Worm (Caenorhabditis elegans) whole organism, L2 larva: Measurements from ENCODE around the gene K06A9.1.

Experiments used
- C34F6.9 ChIP-seq: fragments of 150-350 bp; optimal IDR thresholded peaks from 2 replicates; lab custom pipeline; 2014; ENCODE audit warnings: missing biosample characterization, missing genetic modification characterization
- F13H6.1 ChIP-seq: sonication (generic microtip); optimal IDR thresholded peaks from 2 replicates; lab custom pipeline; 2016; ENCODE audit warnings: missing genetic modification characterization, missing compliant biosample characterization
- R02D3.7 ChIP-seq: fragments of 150-350 bp; optimal IDR thresholded peaks from 2 replicates; lab custom pipeline; 2014; ENCODE audit warnings: missing biosample characterization, missing genetic modification characterization
- Y55F3AM.14 ChIP-seq: fragments of 200-800 bp; sonication (Bioruptor generic); optimal IDR thresholded peaks from 2 replicates; lab custom pipeline; 2018; ENCODE audit warnings: mild to moderate bottlenecking, missing genetic modification characterization, missing compliant biosample characterization
- ZK546.5 ChIP-seq: sonication (generic microtip); optimal IDR thresholded peaks from 2 replicates; lab custom pipeline; 2017; ENCODE audit warnings: missing biosample characterization, missing genetic modification characterization
- alr-1 ChIP-seq: fragments of 150-350 bp; optimal IDR thresholded peaks from 2 replicates; lab custom pipeline; 2014; ENCODE audit warnings: missing biosample characterization, missing genetic modification characterization
- aly-2 ChIP-seq: fragments of 150-350 bp; optimal IDR thresholded peaks from 2 replicates; lab custom pipeline; 2014; ENCODE audit warnings: missing biosample characterization, missing genetic modification characterization
- blmp-1 ChIP-seq: sonication (generic microtip); optimal IDR thresholded peaks from 2 replicates; lab custom pipeline; 2017; ENCODE audit warnings: missing genetic modification characterization, mild to moderate bottlenecking, missing compliant biosample characterization, antibody characterized with exemption, moderate library complexity; ENCODE audit not compliant: insufficient read depth
- ceh-16 ChIP-seq: fragments of 150-350 bp; optimal IDR thresholded peaks from 2 replicates; lab custom pipeline; 2014; ENCODE audit warnings: missing biosample characterization, missing genetic modification characterization
- dmd-4 ChIP-seq: sonication (generic microtip); optimal IDR thresholded peaks from 2 replicates; lab custom pipeline; 2017; ENCODE audit warnings: missing biosample characterization, missing genetic modification characterization
- egl-27 ChIP-seq: sonication (generic microtip); optimal IDR thresholded peaks from 3 replicates; lab custom pipeline; 2017; ENCODE audit warnings: missing biosample characterization, missing genetic modification reagents, missing genetic modification characterization
- elt-1 ChIP-seq: fragments of 150-350 bp; optimal IDR thresholded peaks from 2 replicates; lab custom pipeline; 2014; ENCODE audit warnings: missing biosample characterization, missing genetic modification characterization
- elt-3 ChIP-seq: sonication (generic microtip); optimal IDR thresholded peaks from 2 replicates; lab custom pipeline; 2017; ENCODE audit warnings: missing biosample characterization, missing genetic modification characterization
- gmeb-1 ChIP-seq: fragments of 150-350 bp; optimal IDR thresholded peaks from 2 replicates; lab custom pipeline; 2014; ENCODE audit warnings: missing biosample characterization, missing genetic modification characterization
- lin-11 ChIP-seq: fragments of 150-350 bp; sonication (generic microtip); optimal IDR thresholded peaks from 2 replicates; lab custom pipeline; 2014; ENCODE audit warnings: missing biosample characterization, missing genetic modification characterization, inconsistent platforms, mixed read lengths
- lin-39 ChIP-seq: fragments of 150-350 bp; optimal IDR thresholded peaks from 2 replicates; lab custom pipeline; 2014; ENCODE audit warnings: missing biosample characterization, missing genetic modification reagents, missing genetic modification characterization
- mab-5 ChIP-seq: fragments of 150-350 bp; optimal IDR thresholded peaks from 2 replicates; lab custom pipeline; 2014; ENCODE audit warnings: missing biosample characterization, missing genetic modification characterization
- mbf-1 ChIP-seq: sonication (generic microtip); optimal IDR thresholded peaks from 2 replicates; lab custom pipeline; 2017; ENCODE audit warnings: missing biosample characterization, missing genetic modification characterization
- mdl-1 ChIP-seq, 2 experiments: fragments of 150-350 bp in 1 of 2; sonication (generic microtip) in 1 of 2; optimal IDR thresholded peaks; 2 replicates each; lab custom pipeline; 2017; ENCODE audit warnings: missing biosample characterization in 2 of 2, missing genetic modification characterization in 2 of 2
- nhr-10 ChIP-seq: sonication (generic microtip); optimal IDR thresholded peaks from 2 replicates; lab custom pipeline; 2017; ENCODE audit warnings: missing biosample characterization, missing genetic modification characterization
- nhr-11 ChIP-seq: fragments of 150-350 bp; optimal IDR thresholded peaks from 2 replicates; lab custom pipeline; 2014; ENCODE audit warnings: missing biosample characterization, missing genetic modification characterization
- nhr-12 ChIP-seq: fragments of 150-350 bp; optimal IDR thresholded peaks from 2 replicates; lab custom pipeline; 2014; ENCODE audit warnings: missing biosample characterization, missing genetic modification characterization
- nhr-129 ChIP-seq: fragments of 150-350 bp; optimal IDR thresholded peaks from 2 replicates; lab custom pipeline; 2014; ENCODE audit warnings: missing biosample characterization, missing genetic modification characterization
- nhr-21 ChIP-seq: fragments of 150-350 bp; optimal IDR thresholded peaks from 2 replicates; lab custom pipeline; 2014; ENCODE audit warnings: missing biosample characterization, missing genetic modification characterization
- nhr-23 ChIP-seq: fragments of 150-350 bp; optimal IDR thresholded peaks from 2 replicates; lab custom pipeline; 2014; ENCODE audit warnings: missing biosample characterization, missing genetic modification reagents, missing genetic modification characterization
- nhr-25 ChIP-seq: fragments of 150-350 bp; sonication (generic microtip); optimal IDR thresholded peaks from 3 replicates; lab custom pipeline; 2014; ENCODE audit warnings: missing biosample characterization, missing genetic modification characterization
- nhr-6 ChIP-seq: fragments of 150-350 bp; optimal IDR thresholded peaks from 2 replicates; lab custom pipeline; 2014; ENCODE audit warnings: missing biosample characterization, missing genetic modification characterization
- nhr-77 ChIP-seq: fragments of 150-350 bp; optimal IDR thresholded peaks from 2 replicates; lab custom pipeline; 2014; ENCODE audit warnings: missing biosample characterization, missing genetic modification characterization
- peb-1 ChIP-seq: fragments of 150-350 bp; optimal IDR thresholded peaks from 2 replicates; lab custom pipeline; 2014; ENCODE audit warnings: missing biosample characterization, missing genetic modification characterization
- skn-1 ChIP-seq: sonication (generic microtip); optimal IDR thresholded peaks from 2 replicates; lab custom pipeline; 2017; ENCODE audit warnings: missing biosample characterization, missing genetic modification characterization
- sma-3 ChIP-seq: sonication (generic microtip); optimal IDR thresholded peaks from 2 replicates; lab custom pipeline; 2016; ENCODE audit warnings: missing genetic modification reagents, missing genetic modification characterization, missing compliant biosample characterization
- sma-9 ChIP-seq, 2 experiments: fragments of 150-350 bp in 1 of 2; sonication (generic microtip) in 1 of 2; optimal IDR thresholded peaks; 2 replicates each; lab custom pipeline; 2014 to 2016; ENCODE audit warnings: missing genetic modification characterization in 2 of 2, mild to moderate bottlenecking in 1 of 2, missing biosample characterization in 1 of 2, missing compliant biosample characterization in 1 of 2, missing genetic modification reagents in 1 of 2, moderate library complexity in 1 of 2
- snpc-4 ChIP-seq: fragments of 150-350 bp; optimal IDR thresholded peaks from 2 replicates; lab custom pipeline; 2014; ENCODE audit warnings: missing biosample characterization, missing genetic modification characterization
- unc-39 ChIP-seq: fragments of 150-350 bp; optimal IDR thresholded peaks from 2 replicates; lab custom pipeline; 2014; ENCODE audit warnings: missing biosample characterization, missing genetic modification characterization
- unc-55 ChIP-seq: fragments of 150-350 bp; sonication (generic microtip); optimal IDR thresholded peaks from 3 replicates; lab custom pipeline; 2014; ENCODE audit warnings: missing biosample characterization, missing genetic modification reagents, missing genetic modification characterization
- unc-62 ChIP-seq: fragments of 150-350 bp; optimal IDR thresholded peaks from 2 replicates; lab custom pipeline; 2014; ENCODE audit warnings: missing biosample characterization, missing genetic modification reagents, missing genetic modification characterization
- ztf-4 ChIP-seq: fragments of 150-350 bp; optimal IDR thresholded peaks from 2 replicates; lab custom pipeline; 2014; ENCODE audit warnings: missing biosample characterization, missing genetic modification characterization

K06A9.1 gene

ce11 chrX:1504529-1505080, 42.7 kb upstream of the K06A9.1 start (continued):
- peak; percentile 87 for TF ChIP-seq F13H6.1 (tag; lab: Kevin White, UChicago)
- TF ChIP-seq R02D3.7, result no peak
- TF ChIP-seq ztf-4 (tag; lab: Kevin White, UChicago), result peak; percentile 80

ce11 chrX:1512307-1512706, 35.0 kb upstream of the K06A9.1 start:
- no peak for TF ChIP-seq F13H6.1 (tag; lab: Kevin White, UChicago)
- TF ChIP-seq, all 48 proteins: peak for 0

- TF ChIP-seq nhr-129 (tag; lab: Kevin White, UChicago) (no peak), nhr-12 (tag; lab: Kevin White, UChicago) (no peak), lin-39 (no peak), sma-9 (GFP tag; optimal IDR thresholded peaks at IDR 0.05; lab: Kevin White, UChicago) (no peak), sma-9 (tag; optimal IDR thresholded peaks at IDR 0.05; lab: Kevin White, UChicago) (no peak), nhr-23 (no peak), ceh-16 (no peak), R02D3.7 (no peak), elt-1 (no peak), F13H6.1 (tag; lab: Kevin White, UChicago) (no peak), nhr-21 (tag; lab: Kevin White, UChicago) (no peak), ztf-4 (tag; lab: Kevin White, UChicago) (no peak), nhr-6 (no peak), unc-39 (tag; lab: Kevin White, UChicago) (no peak), sma-3 (GFP tag; lab: Kevin White, UChicago) (no peak), lin-11 (tag; lab: Kevin White, UChicago) (no peak)
Observed at ce11 chrX:1513153-1513552, 34.2 kb upstream of the K06A9.1 start.

- TF ChIP-seq snpc-4 (tag; lab: Kevin White, UChicago) (peak; percentile 54), ztf-4 (tag; lab: Kevin White, UChicago) (no peak)
Observed at ce11 chrX:1516574-1516973, 30.7 kb upstream of the K06A9.1 start.

ce11 chrX:1517519-1517918, 29.8 kb upstream of the K06A9.1 start:
- no peak for TF ChIP-seq ztf-4 (tag; lab: Kevin White, UChicago)
- TF ChIP-seq mdl-1 (tag; optimal IDR thresholded peaks at IDR 0.05; lab: Kevin White, UChicago), result no peak
- TF ChIP-seq sma-3 (GFP tag; lab: Kevin White, UChicago), result no peak
- TF ChIP-seq blmp-1, result no peak
- TF ChIP-seq alr-1 (tag; lab: Kevin White, UChicago), result no peak
- TF ChIP-seq nhr-11 (tag; lab: Kevin White, UChicago), result no peak
- no peak for TF ChIP-seq nhr-23
- TF ChIP-seq nhr-77, result no peak
- no peak for TF ChIP-seq sma-9 (GFP tag; optimal IDR thresholded peaks at IDR 0.05; lab: Kevin White, UChicago)
- TF ChIP-seq sma-9 (tag; optimal IDR thresholded peaks at IDR 0.05; lab: Kevin White, UChicago), result no peak
- TF ChIP-seq ceh-16, result no peak
- no peak for TF ChIP-seq peb-1 (tag; lab: Kevin White, UChicago)

ce11 chrX:1521387-1521786, 25.9 kb upstream of the K06A9.1 start, which contains the start of gene toca-1:
toca-1 (minus strand) TSS chrX:1521487.
- TF ChIP-seq nhr-129 (tag; lab: Kevin White, UChicago), result no peak
- TF ChIP-seq nhr-25 (tag; lab: Kevin White, UChicago), result no peak
- no peak for TF ChIP-seq F13H6.1 (tag; lab: Kevin White, UChicago)
- no peak for TF ChIP-seq skn-1 (tag; lab: Kevin White, UChicago)
- TF ChIP-seq peb-1 (tag; lab: Kevin White, UChicago), result no peak
- TF ChIP-seq dmd-4 (tag; lab: Kevin White, UChicago), result no peak
- TF ChIP-seq ztf-4 (tag; lab: Kevin White, UChicago), result no peak
- TF ChIP-seq mab-5 (tag; lab: Kevin White, UChicago), result no peak
- TF ChIP-seq elt-3 (tag; lab: Kevin White, UChicago), result no peak
- TF ChIP-seq lin-11 (tag; lab: Kevin White, UChicago), result no peak
- TF ChIP-seq gmeb-1 (tag; lab: Kevin White, UChicago), result no peak
- no peak for TF ChIP-seq ZK546.5 (tag; lab: Kevin White, UChicago)

- no peak for TF ChIP-seq unc-62 (GFP tag; lab: Kevin White, UChicago)
- peak; percentile 46 for TF ChIP-seq unc-55 (GFP tag; lab: Kevin White, UChicago)
- TF ChIP-seq mbf-1 (tag; lab: Kevin White, UChicago), result no peak
- no peak for TF ChIP-seq lin-39
- TF ChIP-seq nhr-10 (tag; lab: Kevin White, UChicago), result no peak
- no peak for TF ChIP-seq unc-39 (tag; lab: Kevin White, UChicago)
- TF ChIP-seq skn-1 (tag; lab: Kevin White, UChicago), result no peak
- TF ChIP-seq gmeb-1 (tag; lab: Kevin White, UChicago), result no peak
- peak; percentile 47 for TF ChIP-seq F13H6.1 (tag; lab: Kevin White, UChicago)
- TF ChIP-seq ceh-16, result no peak
- peak in 1 of 2 experiments; percentile 3 for TF ChIP-seq mdl-1 (tag; optimal IDR thresholded peaks at IDR 0.05; lab: Kevin White, UChicago)
- TF ChIP-seq alr-1 (tag; lab: Kevin White, UChicago), result no peak
- no peak for TF ChIP-seq nhr-12 (tag; lab: Kevin White, UChicago)
- no peak for TF ChIP-seq nhr-77
- peak; percentile 62 for TF ChIP-seq nhr-129 (tag; lab: Kevin White, UChicago)
- no peak for TF ChIP-seq egl-27 (tag; lab: Kevin White, UChicago)
- TF ChIP-seq aly-2, result no peak
- no peak for TF ChIP-seq Y55F3AM.14
- TF ChIP-seq sma-3 (GFP tag; lab: Kevin White, UChicago), result no peak
- peak; percentile 45 for TF ChIP-seq C34F6.9
- no peak for TF ChIP-seq nhr-21 (tag; lab: Kevin White, UChicago)
- TF ChIP-seq R02D3.7, result no peak
Observed at ce11 chrX:1522068-1522467, 25.2 kb upstream of the K06A9.1 start.
